Fruit fly (Drosophila melanogaster): ENCODE results near the gene CG42823.

Gene CG42823

dm6 chr3R:17420338-17420737, 15.4 kb upstream of the CG42823 start, which contains the start of gene CG42835:
CG42835 (plus strand) TSS chr3R:17420638.
- no peak for TF ChIP-seq woc (GFP tag; optimal IDR thresholded peaks at IDR 0.05)
- TF ChIP-seq HLH106 (tag; optimal IDR thresholded peaks at IDR 0.05) = no peak
- TF ChIP-seq Jra (GFP tag; optimal IDR thresholded peaks at IDR 0.05) = no peak
- no peak for TF ChIP-seq Hnf4 (GFP tag; optimal IDR thresholded peaks at IDR 0.05)
- no peak for TF ChIP-seq pan (optimal IDR thresholded peaks at IDR 0.05)
- no peak for TF ChIP-seq GATAd (GFP tag; optimal IDR thresholded peaks at IDR 0.05)
- TF ChIP-seq psq (GFP tag; optimal IDR thresholded peaks at IDR 0.05) = no peak
- no peak for TF ChIP-seq CG9705 (GFP tag; optimal IDR thresholded peaks at IDR 0.05)
- TF ChIP-seq foxo (GFP tag; optimal IDR thresholded peaks at IDR 0.05) = no peak
- TF ChIP-seq sage (GFP tag; optimal IDR thresholded peaks at IDR 0.05) = no peak
- TF ChIP-seq Abd-B (GFP tag; optimal IDR thresholded peaks at IDR 0.05) = no peak
- no peak for TF ChIP-seq Hr83 (GFP tag; optimal IDR thresholded peaks at IDR 0.05; ENCODE audit: poor library complexity, severe bottlenecking)
- TF ChIP-seq Myc (optimal IDR thresholded peaks at IDR 0.05) = no peak
- TF ChIP-seq tai (GFP tag; optimal IDR thresholded peaks at IDR 0.05) = no peak
- no peak for TF ChIP-seq fru (GFP tag; optimal IDR thresholded peaks at IDR 0.05)

dm6 chr3R:17418459-17418858, 13.6 kb upstream of the CG42823 start, which contains the start of gene CG42834:
CG42834 (plus strand) TSS chr3R:17418759.
- TF ChIP-seq Dfd (GFP tag; optimal IDR thresholded peaks at IDR 0.05) (no peak), Mio (GFP tag; optimal IDR thresholded peaks at IDR 0.05) (no peak), woc (GFP tag; optimal IDR thresholded peaks at IDR 0.05) (no peak), lola (GFP tag; optimal IDR thresholded peaks at IDR 0.05) (no peak), OdsH (GFP tag; optimal IDR thresholded peaks at IDR 0.05) (no peak), h (GFP tag; optimal IDR thresholded peaks at IDR 0.05) (no peak), tai (GFP tag; optimal IDR thresholded peaks at IDR 0.05) (no peak), CG9705 (GFP tag; optimal IDR thresholded peaks at IDR 0.05) (no peak), brk (GFP tag; optimal IDR thresholded peaks at IDR 0.05) (no peak), usp (GFP tag; optimal IDR thresholded peaks at IDR 0.05) (no peak), psq (GFP tag; optimal IDR thresholded peaks at IDR 0.05) (no peak), dmrt93B (GFP tag; optimal IDR thresholded peaks at IDR 0.05) (no peak), Sp1 (GFP tag; optimal IDR thresholded peaks at IDR 0.05) (no peak), sage (GFP tag; optimal IDR thresholded peaks at IDR 0.05) (no peak)

dm6 chr3R:17417167-17417566, 12.3 kb upstream of the CG42823 start, which contains the start of gene CG33333:
CG33333 (plus strand) TSS chr3R:17417467.
- no peak for TF ChIP-seq Myc (optimal IDR thresholded peaks at IDR 0.05)
- no peak for TF ChIP-seq pan (optimal IDR thresholded peaks at IDR 0.05)
- TF ChIP-seq Sp1 (GFP tag; optimal IDR thresholded peaks at IDR 0.05) = no peak
- no peak for TF ChIP-seq Hnf4 (GFP tag; optimal IDR thresholded peaks at IDR 0.05)
- TF ChIP-seq Rel (GFP tag; optimal IDR thresholded peaks at IDR 0.05) = no peak
- TF ChIP-seq Rel (tag; optimal IDR thresholded peaks at IDR 0.05) = no peak
- no peak for TF ChIP-seq Dif (GFP tag; optimal IDR thresholded peaks at IDR 0.05; ENCODE audit: partially characterized antibody)
- no peak for TF ChIP-seq h (GFP tag; optimal IDR thresholded peaks at IDR 0.05)
- no peak for TF ChIP-seq OdsH (GFP tag; optimal IDR thresholded peaks at IDR 0.05)
- no peak for TF ChIP-seq N (GFP tag; optimal IDR thresholded peaks at IDR 0.05)
- TF ChIP-seq woc (GFP tag; optimal IDR thresholded peaks at IDR 0.05) = no peak
- TF ChIP-seq sv (GFP tag; optimal IDR thresholded peaks at IDR 0.05) = no peak
- no peak for TF ChIP-seq CrebA (GFP tag; optimal IDR thresholded peaks at IDR 0.05; ENCODE audit: borderline replicate concordance)
- TF ChIP-seq tai (GFP tag; optimal IDR thresholded peaks at IDR 0.05) = no peak

DNA sequence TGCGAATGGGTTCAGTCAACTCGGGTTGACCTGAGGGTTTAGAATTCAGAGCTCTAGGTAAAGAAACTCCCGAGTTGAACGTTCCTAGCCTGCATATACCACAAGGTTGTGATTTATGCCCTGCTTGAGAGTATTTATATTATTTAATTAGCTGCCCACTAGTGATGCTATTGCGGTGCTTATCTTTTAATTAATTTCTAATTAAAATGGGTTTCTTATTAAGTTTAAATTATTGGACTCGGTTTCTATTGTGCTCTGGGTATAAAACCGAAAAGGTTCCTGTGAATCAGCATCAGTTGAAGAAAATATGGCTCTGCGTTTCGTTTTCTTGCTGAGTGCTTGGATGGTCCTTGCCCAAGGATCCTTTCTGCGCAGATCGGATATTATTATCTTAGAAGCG, 10.5 kb upstream of the CG42823 start, which contains the start of gene CG5866:
Gene CG5866, plus strand, starts transcription at position 301 of the 400 bp plus-strand sequence.
- TF ChIP-seq lola (GFP tag; optimal IDR thresholded peaks at IDR 0.05) (no peak), CrebA (GFP tag; optimal IDR thresholded peaks at IDR 0.05; ENCODE audit: borderline replicate concordance) (no peak)

dm6 chr3R:17413601-17414000, 8.7 kb upstream of the CG42823 start, which contains the start of gene CG42822:
CG42822 (plus strand) TSS chr3R:17413901.
- TF ChIP-seq tai (GFP tag; optimal IDR thresholded peaks at IDR 0.05) (no peak), fru (GFP tag; optimal IDR thresholded peaks at IDR 0.05) (no peak), OdsH (GFP tag; optimal IDR thresholded peaks at IDR 0.05) (no peak), Mio (GFP tag; optimal IDR thresholded peaks at IDR 0.05) (no peak)
